Worm (Caenorhabditis elegans) whole organism, L4 larva: Measurements from ENCODE around the gene srj-37.
A peak's percentile ranks its signal among the peaks of the same experiment; 100 is the strongest.

Experiments used
- F37D6.2 ChIP-seq: sonication (generic microtip); optimal IDR thresholded peaks from 2 replicates; lab custom pipeline; 2016; ENCODE audit warnings: mild to moderate bottlenecking, missing genetic modification characterization, missing compliant biosample characterization
- aha-1 ChIP-seq: fragments of 150-350 bp; peaks from one replicate; lab custom pipeline; 2014; ENCODE audit warnings: missing biosample characterization, missing genetic modification characterization
- aly-2 ChIP-seq: sonication (generic microtip); optimal IDR thresholded peaks from 2 replicates; lab custom pipeline; 2018; ENCODE audit warnings: missing biosample characterization, missing genetic modification characterization
- ceh-20 ChIP-seq: fragments of 200-800 bp; sonication (Bioruptor generic); IDR thresholded peaks from 2 replicates; pipeline ENCODE4 v1.3.6; 2022; ENCODE audit warnings: missing genetic modification reagents, missing genetic modification characterization, missing compliant biosample characterization
- ceh-32 ChIP-seq: sonication (generic microtip); optimal IDR thresholded peaks from 2 replicates; lab custom pipeline; 2016; ENCODE audit warnings: mild to moderate bottlenecking, missing genetic modification characterization, missing compliant biosample characterization; ENCODE audit not compliant: poor library complexity
- ceh-44 ChIP-seq: fragments of 200-800 bp; sonication (Bioruptor generic); IDR thresholded peaks from 2 replicates; pipeline ENCODE4 v1.3.6; 2022; ENCODE audit warnings: missing genetic modification reagents, missing genetic modification characterization, missing compliant biosample characterization
- daf-12 ChIP-seq: fragments of 150-350 bp; optimal IDR thresholded peaks from 2 replicates; lab custom pipeline; 2014; ENCODE audit warnings: missing biosample characterization, missing genetic modification reagents, missing genetic modification characterization
- daf-19 ChIP-seq: fragments of 200-800 bp; sonication (Bioruptor generic); conservative IDR thresholded peaks from 2 replicates; pipeline ENCODE4 v1.3.6; 2022; ENCODE audit warnings: missing genetic modification characterization, missing compliant biosample characterization
- daf-8 ChIP-seq: fragments of 200-800 bp; sonication (Bioruptor generic); IDR thresholded peaks from 2 replicates; pipeline ENCODE4 v1.3.6; 2022; ENCODE audit warnings: missing genetic modification characterization, missing compliant biosample characterization
- duxl-1 ChIP-seq: sonication (generic microtip); optimal IDR thresholded peaks from 2 replicates; lab custom pipeline; 2016; ENCODE audit warnings: mild to moderate bottlenecking, missing genetic modification characterization, moderate library complexity, missing compliant biosample characterization; ENCODE audit not compliant: poor library complexity
- fos-1 ChIP-seq: fragments of 150-350 bp; optimal IDR thresholded peaks from 2 replicates; lab custom pipeline; 2014; ENCODE audit warnings: missing biosample characterization, missing genetic modification characterization
- gei-8 ChIP-seq: fragments of 200-800 bp; sonication (Bioruptor generic); optimal IDR thresholded peaks from 2 replicates; lab custom pipeline; 2018; ENCODE audit warnings: mild to moderate bottlenecking, missing genetic modification characterization, missing compliant biosample characterization
- hlh-30 ChIP-seq: sonication (generic microtip); optimal IDR thresholded peaks from 2 replicates; lab custom pipeline; 2017; ENCODE audit warnings: antibody characterized with exemption, mild to moderate bottlenecking, missing genetic modification characterization, missing compliant biosample characterization; ENCODE audit not compliant: insufficient read depth
- hmg-1.1 ChIP-seq: fragments of 200-800 bp; sonication (Bioruptor generic); IDR thresholded peaks from 2 replicates; pipeline ENCODE4 v1.3.6; 2022; ENCODE audit warnings: missing genetic modification reagents, missing genetic modification characterization, missing compliant biosample characterization
- jun-1 ChIP-seq: fragments of 150-350 bp; optimal IDR thresholded peaks from 2 replicates; lab custom pipeline; 2014; ENCODE audit warnings: missing biosample characterization, missing genetic modification reagents, missing genetic modification characterization
- lin-1 ChIP-seq: fragments of 200-800 bp; sonication (Bioruptor generic); IDR thresholded peaks from 2 replicates; pipeline ENCODE4 v1.3.6; 2022; ENCODE audit warnings: missing genetic modification reagents, missing genetic modification characterization, missing compliant biosample characterization
- lin-15B ChIP-seq: fragments of 150-350 bp; sonication (generic microtip); optimal IDR thresholded peaks from 3 replicates; lab custom pipeline; 2014; ENCODE audit warnings: missing biosample characterization, missing genetic modification characterization
- lin-29 ChIP-seq: fragments of 200-800 bp; sonication (Bioruptor generic); IDR thresholded peaks from 2 replicates; pipeline ENCODE4 v1.3.6; 2022; ENCODE audit warnings: missing genetic modification reagents, missing genetic modification characterization, missing compliant biosample characterization
- madf-9 ChIP-seq: fragments of 200-800 bp; sonication (Bioruptor generic); conservative IDR thresholded peaks from 2 replicates; pipeline ENCODE4 v1.3.6; 2022; ENCODE audit warnings: missing genetic modification reagents, missing genetic modification characterization, missing compliant biosample characterization
- mxl-3 ChIP-seq: fragments of 200-800 bp; sonication (Bioruptor generic); optimal IDR thresholded peaks from 2 replicates; lab custom pipeline; 2018; ENCODE audit warnings: mild to moderate bottlenecking, missing genetic modification characterization, missing compliant biosample characterization
- nhr-237 ChIP-seq: sonication (generic microtip); optimal IDR thresholded peaks from 2 replicates; lab custom pipeline; 2017; ENCODE audit warnings: missing biosample characterization, missing genetic modification characterization
- nhr-25 ChIP-seq: sonication (generic microtip); optimal IDR thresholded peaks from 2 replicates; lab custom pipeline; 2017; ENCODE audit warnings: missing genetic modification characterization, mild to moderate bottlenecking, missing compliant biosample characterization, antibody characterized with exemption, moderate library complexity, borderline replicate concordance; ENCODE audit not compliant: insufficient read depth
- nhr-42 ChIP-seq: fragments of 200-800 bp; sonication (Bioruptor generic); IDR thresholded peaks from 2 replicates; pipeline ENCODE4 v1.3.6; 2022; ENCODE audit warnings: missing genetic modification characterization, missing compliant biosample characterization
- nhr-48 ChIP-seq: sonication (generic microtip); optimal IDR thresholded peaks from 2 replicates; lab custom pipeline; 2016; ENCODE audit warnings: mild to moderate bottlenecking, missing genetic modification characterization, missing compliant biosample characterization
- nhr-77 ChIP-seq: fragments of 150-350 bp; optimal IDR thresholded peaks from 2 replicates; lab custom pipeline; 2014; ENCODE audit warnings: missing biosample characterization, missing genetic modification characterization
- php-3 ChIP-seq: fragments of 200-800 bp; sonication (Bioruptor generic); IDR thresholded peaks from 2 replicates; pipeline ENCODE4 v1.3.6; 2022; ENCODE audit warnings: missing genetic modification reagents, missing genetic modification characterization, missing compliant biosample characterization
- saeg-2 ChIP-seq: fragments of 200-800 bp; sonication (Bioruptor generic); IDR thresholded peaks from 2 replicates; pipeline ENCODE4 v1.3.6; 2022; ENCODE audit warnings: missing genetic modification reagents, missing genetic modification characterization, missing compliant biosample characterization
- set-16 ChIP-seq: fragments of 200-800 bp; sonication (Bioruptor generic); IDR thresholded peaks from 2 replicates; pipeline ENCODE4 v1.3.6; 2022; ENCODE audit warnings: missing genetic modification reagents, missing genetic modification characterization, missing compliant biosample characterization
- snpc-1.2 ChIP-seq: fragments of 200-800 bp; sonication (Bioruptor generic); IDR thresholded peaks from 2 replicates; pipeline ENCODE4 v1.3.6; 2022; ENCODE audit warnings: missing genetic modification reagents, missing genetic modification characterization, missing compliant biosample characterization
- snpc-4 ChIP-seq: fragments of 150-350 bp; optimal IDR thresholded peaks from 2 replicates; lab custom pipeline; 2014; ENCODE audit warnings: missing biosample characterization, missing genetic modification characterization
- spr-3 ChIP-seq: fragments of 200-800 bp; sonication (Bioruptor generic); optimal IDR thresholded peaks from 2 replicates; lab custom pipeline; 2018; ENCODE audit warnings: mild to moderate bottlenecking, missing genetic modification characterization, missing compliant biosample characterization
- tag-97 ChIP-seq: fragments of 200-800 bp; sonication (Bioruptor generic); IDR thresholded peaks from 2 replicates; pipeline ENCODE4 v1.3.6; 2022; ENCODE audit warnings: missing genetic modification characterization, missing compliant biosample characterization
- ztf-11 ChIP-seq: fragments of 150-350 bp; optimal IDR thresholded peaks from 2 replicates; lab custom pipeline; 2014; ENCODE audit warnings: missing biosample characterization, missing genetic modification characterization

Gene srj-37

DNA sequence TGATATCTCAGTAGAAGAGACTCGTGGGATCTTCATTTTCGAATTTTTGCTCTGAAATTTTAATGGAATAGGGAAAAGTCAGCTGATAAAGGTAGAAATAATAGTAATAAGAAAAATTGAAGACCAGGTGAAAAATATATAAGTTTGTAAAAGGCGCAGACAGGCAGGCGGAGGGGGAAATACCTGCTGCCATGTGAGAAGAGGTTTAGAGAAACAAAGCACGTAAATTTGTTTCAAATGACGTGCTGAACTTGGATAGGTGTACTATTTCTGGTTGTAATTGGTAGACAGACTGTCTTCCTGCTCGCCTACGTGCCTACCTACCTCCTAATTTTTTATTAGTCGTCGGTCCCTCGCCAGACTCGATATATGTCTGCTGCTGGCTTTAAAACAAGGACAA lies 29.0 kb downstream of the srj-37 start, which contains the start of gene nhr-180 (continued):
- TF ChIP-seq mxl-3 (GFP tag; lab: Kevin White, UChicago) (peak; percentile 33), F37D6.2 (no peak), spr-3 (no peak), tag-97 (GFP tag; lab: Robert Waterston, UW) (no peak), lin-15B (tag; lab: Kevin White, UChicago) (no peak), fos-1 (tag; lab: Kevin White, UChicago) (no peak), aly-2 (tag; lab: Kevin White, UChicago) (no peak), hlh-30 (tag; lab: Kevin White, UChicago) (peak; percentile 69), nhr-77 (tag; lab: Kevin White, UChicago) (peak; percentile 6), nhr-42 (GFP tag; lab: Robert Waterston, UW) (no peak), ceh-20 (GFP tag; lab: Robert Waterston, UW) (no peak)
- TF ChIP-seq, all 104 proteins: peak for 9

DNA sequence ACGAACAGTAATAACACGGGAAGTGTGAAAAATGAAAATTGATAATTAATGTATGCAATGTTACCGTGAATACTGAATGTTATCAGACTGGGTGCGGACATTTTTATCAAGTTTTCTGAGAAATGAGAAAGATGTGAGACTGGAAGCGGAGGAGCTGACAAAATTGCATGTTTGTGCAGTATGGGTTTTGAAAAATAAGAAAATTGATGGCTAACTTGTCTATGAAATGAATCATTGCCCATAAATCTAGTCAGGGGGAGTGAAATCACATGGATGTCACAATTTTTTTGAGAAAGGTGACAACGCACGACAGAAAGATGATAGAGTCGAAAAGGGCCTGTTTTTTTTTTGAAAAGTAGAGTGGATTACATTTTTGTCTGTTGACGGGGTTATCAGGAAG lies 32.9 kb downstream of the srj-37 start, which contains the start of gene sru-24:
Gene sru-24 (minus strand): TSS at position 101 of the 400 bp plus-strand sequence.
- TF ChIP-seq php-3 (GFP tag; lab: Robert Waterston, UW) (no peak), daf-19 (no peak), snpc-1.2 (GFP tag; lab: Robert Waterston, UW) (no peak)

DNA sequence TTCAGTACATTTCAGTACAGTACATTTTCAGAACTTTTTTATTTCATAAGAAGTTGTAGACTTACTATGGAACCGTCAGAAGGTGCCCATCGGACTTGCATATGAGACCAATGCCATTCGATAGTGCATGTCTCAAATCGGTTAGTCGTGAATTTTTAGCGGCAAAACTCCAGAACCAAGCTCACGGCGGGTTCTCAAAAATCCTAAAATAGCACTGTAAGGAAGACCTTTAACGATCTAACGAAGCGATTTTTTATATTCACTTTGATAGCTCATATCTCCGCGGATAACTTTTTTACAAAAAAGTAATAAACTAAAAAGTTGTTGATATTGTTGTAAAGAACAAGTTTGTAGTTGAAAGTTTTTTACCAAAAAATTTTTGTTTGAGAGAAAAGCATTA lies 35.8 kb downstream of the srj-37 start, which contains the start of gene sru-25:
Gene sru-25 (minus strand): TSS at position 101 of the 400 bp plus-strand sequence.
- TF ChIP-seq daf-8 (GFP tag; lab: Robert Waterston, UW): no peak
- no peak for TF ChIP-seq lin-1 (GFP tag; lab: Robert Waterston, UW)
- TF ChIP-seq set-16 (GFP tag; lab: Robert Waterston, UW): no peak
- TF ChIP-seq saeg-2 (GFP tag; lab: Robert Waterston, UW): no peak
- TF ChIP-seq duxl-1: no peak
- no peak for TF ChIP-seq madf-9 (GFP tag; lab: Robert Waterston, UW)
- TF ChIP-seq ceh-44 (GFP tag; lab: Robert Waterston, UW): no peak
- TF ChIP-seq daf-12 (tag; lab: Kevin White, UChicago): no peak
- TF ChIP-seq aha-1 (tag; lab: Kevin White, UChicago): no peak
- TF ChIP-seq lin-15B (tag; lab: Kevin White, UChicago): no peak
- no peak for TF ChIP-seq snpc-1.2 (GFP tag; lab: Robert Waterston, UW)
- no peak for TF ChIP-seq ztf-11 (tag; lab: Kevin White, UChicago)
- TF ChIP-seq snpc-4 (tag; lab: Kevin White, UChicago): no peak

DNA sequence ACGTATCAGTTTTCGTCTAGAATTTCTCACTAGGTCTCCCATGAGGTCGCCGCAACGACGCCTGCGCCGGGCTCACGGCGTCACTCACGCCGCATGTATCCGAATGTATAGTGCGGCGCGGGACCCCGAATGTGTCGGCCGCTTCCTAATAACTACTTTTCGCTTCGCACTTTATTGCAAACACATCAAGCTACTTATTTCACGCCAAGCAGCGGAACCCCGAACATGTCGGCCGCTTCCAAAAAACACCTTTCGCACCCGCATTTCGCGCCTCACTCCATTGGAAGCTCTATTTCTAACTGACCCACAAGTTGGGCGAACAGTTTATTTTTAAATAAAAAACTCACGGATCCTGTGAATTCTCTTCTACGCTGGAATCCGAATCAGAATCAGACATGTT lies 37.7 kb downstream of the srj-37 start:
- no peak for TF ChIP-seq F37D6.2
- TF ChIP-seq madf-9 (GFP tag; lab: Robert Waterston, UW): no peak
- TF ChIP-seq set-16 (GFP tag; lab: Robert Waterston, UW): no peak
- TF ChIP-seq nhr-25 (tag; lab: Kevin White, UChicago): no peak
- TF ChIP-seq lin-29 (GFP tag; lab: Robert Waterston, UW): no peak
- TF ChIP-seq gei-8 (GFP tag; lab: Kevin White, UChicago): no peak
- no peak for TF ChIP-seq nhr-237 (tag; lab: Kevin White, UChicago)
- no peak for TF ChIP-seq nhr-48 (tag; lab: Kevin White, UChicago)
- TF ChIP-seq daf-19: no peak
- no peak for TF ChIP-seq ceh-32 (tag; lab: Kevin White, UChicago)
- no peak for TF ChIP-seq jun-1 (tag; lab: Kevin White, UChicago)
- TF ChIP-seq hmg-1.1: no peak
